Fruit fly (Drosophila melanogaster) whole organism, embryonic: Measurements from ENCODE around the gene PhKgamma.

ENCODE experiments used
- Aef1 ChIP-seq: fragments of 200-800 bp; sonication (Bioruptor generic); IDR thresholded peaks from 3 replicates; pipeline ENCODE4 v1.3.6; 2022; ENCODE audit warnings: missing biosample characterization, missing genetic modification characterization
- CG10431 ChIP-seq: fragments of 200-800 bp; sonication (Bioruptor generic); optimal IDR thresholded peaks from 3 replicates; lab custom pipeline; 2018; ENCODE audit warnings: missing biosample characterization, mild to moderate bottlenecking, missing genetic modification characterization
- CG10565 ChIP-seq: fragments of 200-800 bp; sonication (Bioruptor generic); optimal IDR thresholded peaks from 3 replicates; lab custom pipeline; 2016; ENCODE audit warnings: missing biosample characterization, mild to moderate bottlenecking, missing genetic modification characterization
- CG11696 ChIP-seq: fragments of 200-800 bp; sonication (Bioruptor generic); IDR thresholded peaks from 2 replicates; pipeline ENCODE4 v1.3.6; 2022; ENCODE audit warnings: missing biosample characterization, missing genetic modification characterization
- CG12744 ChIP-seq: fragments of 200-800 bp; sonication (Bioruptor generic); optimal IDR thresholded peaks from 2 replicates; lab custom pipeline; 2016; ENCODE audit warnings: missing biosample characterization, missing genetic modification characterization
- CG14014 ChIP-seq: fragments of 200-800 bp; sonication (Bioruptor generic); IDR thresholded peaks from 2 replicates; pipeline ENCODE4 v1.3.6; 2022; ENCODE audit warnings: missing biosample characterization, missing genetic modification characterization
- CG17802 ChIP-seq: fragments of 200-800 bp; sonication (Bioruptor generic); optimal IDR thresholded peaks from 2 replicates; lab custom pipeline; 2018; ENCODE audit warnings: missing biosample characterization, mild to moderate bottlenecking, missing genetic modification characterization, moderate library complexity
- CG17829 ChIP-seq: fragments of 200-800 bp; optimal IDR thresholded peaks from 2 replicates; lab custom pipeline; 2019; ENCODE audit warnings: missing biosample characterization, mild to moderate bottlenecking, missing genetic modification characterization, moderate library complexity
- CG30020 ChIP-seq: fragments of 200-800 bp; optimal IDR thresholded peaks from 2 replicates; lab custom pipeline; 2019; ENCODE audit warnings: missing biosample characterization, mild to moderate bottlenecking, missing genetic modification characterization, moderate library complexity
- CG5180 ChIP-seq: fragments of 200-800 bp; sonication (Bioruptor generic); optimal IDR thresholded peaks from 3 replicates; lab custom pipeline; 2017; ENCODE audit warnings: missing biosample characterization, missing genetic modification characterization, mild to moderate bottlenecking, moderate library complexity, missing genetic modification reagents
- CG6791 ChIP-seq: fragments of 200-800 bp; sonication (Bioruptor generic); IDR thresholded peaks from 3 replicates; pipeline ENCODE4 v1.3.6; 2022; ENCODE audit warnings: missing biosample characterization, missing genetic modification characterization; ENCODE audit not compliant: partially characterized antibody
- CG8944 ChIP-seq: fragments of 200-800 bp; sonication (Bioruptor generic); optimal IDR thresholded peaks from 3 replicates; lab custom pipeline; 2016; ENCODE audit warnings: missing biosample characterization, missing genetic modification characterization
- D ChIP-seq, 2 experiments: fragments of 200-800 bp in 1 of 2; fragments of >200 bp in 1 of 2; sonication (Bioruptor generic) in 1 of 2; optimal IDR thresholded peaks; 2 replicates in 1 of 2; 3 replicates in 1 of 2; lab custom pipeline; 2017; ENCODE audit warnings: mild to moderate bottlenecking in 1 of 2, missing biosample characterization in 1 of 2, missing genetic modification characterization in 1 of 2, missing genetic modification reagents in 1 of 2
- D19A ChIP-seq: fragments of 200-800 bp; optimal IDR thresholded peaks from 3 replicates; lab custom pipeline; 2019; ENCODE audit warnings: missing biosample characterization, mild to moderate bottlenecking, missing genetic modification characterization, moderate library complexity
- Deaf1 ChIP-seq: fragments of 200-800 bp; optimal IDR thresholded peaks from 3 replicates; lab custom pipeline; 2019; ENCODE audit warnings: missing biosample characterization, mild to moderate bottlenecking, missing genetic modification characterization, moderate library complexity
- Dref ChIP-seq: fragments of 200-800 bp; sonication (Bioruptor generic); IDR thresholded peaks from 2 replicates; pipeline ENCODE4 v1.3.6; 2022; ENCODE audit warnings: missing biosample characterization, missing genetic modification characterization
- H15 ChIP-seq: fragments of 200-800 bp; sonication (Bioruptor generic); IDR thresholded peaks from 3 replicates; pipeline ENCODE4 v1.3.6; 2022; ENCODE audit warnings: missing biosample characterization, missing genetic modification characterization
- HmgZ ChIP-seq: fragments of 200-800 bp; sonication (Bioruptor generic); optimal IDR thresholded peaks from 2 replicates; lab custom pipeline; 2018; ENCODE audit warnings: missing biosample characterization, mild to moderate bottlenecking, missing genetic modification characterization
- Hr39 ChIP-seq: fragments of >200 bp; optimal IDR thresholded peaks from 2 replicates; lab custom pipeline; 2017
- Myb ChIP-seq: fragments of 200-800 bp; sonication (Bioruptor generic); optimal IDR thresholded peaks from 2 replicates; lab custom pipeline; 2016; ENCODE audit warnings: missing biosample characterization, missing genetic modification characterization
- NC2α ChIP-seq: fragments of 200-800 bp; sonication (Bioruptor generic); optimal IDR thresholded peaks from 2 replicates; lab custom pipeline; 2016; ENCODE audit warnings: missing biosample characterization, missing genetic modification characterization
- NK7.1 ChIP-seq: fragments of 200-800 bp; sonication (Bioruptor generic); optimal IDR thresholded peaks from 3 replicates; lab custom pipeline; 2016; ENCODE audit warnings: missing biosample characterization, missing genetic modification characterization
- Nf-YB ChIP-seq: fragments of 200-800 bp; sonication (Bioruptor generic); optimal IDR thresholded peaks from 3 replicates; lab custom pipeline; 2019; ENCODE audit warnings: missing biosample characterization, mild to moderate bottlenecking, missing genetic modification characterization, moderate library complexity
- Rfx ChIP-seq: fragments of 200-800 bp; sonication (Bioruptor generic); IDR thresholded peaks from 2 replicates; pipeline ENCODE4 v1.3.6; 2022; ENCODE audit warnings: missing biosample characterization, missing genetic modification characterization
- Ssrp ChIP-seq: fragments of 200-800 bp; sonication (Bioruptor generic); optimal IDR thresholded peaks from 2 replicates; lab custom pipeline; 2018; ENCODE audit warnings: missing biosample characterization, mild to moderate bottlenecking, missing genetic modification characterization, moderate library complexity
- Stat92E ChIP-seq, 3 experiments: fragments of >200 bp in 2 of 3; fragments of 200-800 bp in 1 of 3; sonication (Bioruptor generic) in 1 of 3; optimal IDR thresholded peaks; 2 replicates each; lab custom pipeline; 2017 to 2019; ENCODE audit warnings: missing biosample characterization in 3 of 3, missing genetic modification characterization in 3 of 3, mild to moderate bottlenecking in 1 of 3, moderate library complexity in 1 of 3
- Xbp1 ChIP-seq: fragments of 200-800 bp; sonication (Bioruptor generic); optimal IDR thresholded peaks from 3 replicates; lab custom pipeline; 2016; ENCODE audit warnings: missing biosample characterization, mild to moderate bottlenecking, missing genetic modification characterization
- ash1 ChIP-seq: fragments of 200-800 bp; sonication (Bioruptor generic); optimal IDR thresholded peaks from 2 replicates; lab custom pipeline; 2018; ENCODE audit warnings: missing biosample characterization, mild to moderate bottlenecking, missing genetic modification characterization
- az2 ChIP-seq: fragments of 200-800 bp; sonication (Bioruptor generic); optimal IDR thresholded peaks from 3 replicates; lab custom pipeline; 2016; ENCODE audit warnings: missing biosample characterization, missing genetic modification characterization
- cg ChIP-seq: fragments of 200-800 bp; sonication (Bioruptor generic); optimal IDR thresholded peaks from 3 replicates; lab custom pipeline; 2019; ENCODE audit warnings: missing biosample characterization, mild to moderate bottlenecking, missing genetic modification characterization, moderate library complexity
- corto ChIP-seq: fragments of 200-800 bp; sonication (Bioruptor generic); optimal IDR thresholded peaks from 2 replicates; lab custom pipeline; 2016; ENCODE audit warnings: missing biosample characterization, mild to moderate bottlenecking, missing genetic modification characterization, moderate library complexity
- dmrt11E ChIP-seq: fragments of 200-800 bp; sonication (Bioruptor generic); optimal IDR thresholded peaks from 3 replicates; lab custom pipeline; 2018; ENCODE audit warnings: missing biosample characterization, mild to moderate bottlenecking, missing genetic modification characterization, moderate library complexity
- ems ChIP-seq: fragments of 200-800 bp; sonication (Bioruptor generic); optimal IDR thresholded peaks from 3 replicates; lab custom pipeline; 2016; ENCODE audit warnings: missing biosample characterization, missing genetic modification characterization
- esg ChIP-seq: fragments of 200-800 bp; sonication (Bioruptor generic); conservative IDR thresholded peaks from 2 replicates; pipeline ENCODE4 v1.3.6; 2022; ENCODE audit warnings: missing biosample characterization, missing genetic modification characterization
- grau ChIP-seq: fragments of 200-800 bp; optimal IDR thresholded peaks from 3 replicates; lab custom pipeline; 2019; ENCODE audit warnings: missing biosample characterization, mild to moderate bottlenecking, missing genetic modification characterization, moderate library complexity
- gsb ChIP-seq: fragments of 200-800 bp; sonication (Bioruptor generic); IDR thresholded peaks from 2 replicates; pipeline ENCODE4 v1.3.6; 2022; ENCODE audit warnings: missing biosample characterization, missing genetic modification characterization
- p53 ChIP-seq: fragments of 200-800 bp; sonication (Bioruptor generic); optimal IDR thresholded peaks from 2 replicates; lab custom pipeline; 2016; ENCODE audit warnings: missing biosample characterization, missing genetic modification characterization
- pho ChIP-seq: fragments of 200-800 bp; sonication (Bioruptor generic); optimal IDR thresholded peaks from 2 replicates; lab custom pipeline; 2016; ENCODE audit warnings: missing biosample characterization, missing genetic modification characterization
- pzg ChIP-seq: fragments of 200-800 bp; sonication (Bioruptor generic); optimal IDR thresholded peaks from 3 replicates; lab custom pipeline; 2018; ENCODE audit warnings: missing biosample characterization, mild to moderate bottlenecking, missing genetic modification characterization, moderate library complexity
- slbo ChIP-seq: fragments of 200-800 bp; sonication (Bioruptor generic); IDR thresholded peaks from 2 replicates; pipeline ENCODE4 v1.3.6; 2022; ENCODE audit warnings: missing biosample characterization, missing genetic modification characterization
- slou ChIP-seq: fragments of 200-800 bp; sonication (Bioruptor generic); optimal IDR thresholded peaks from 3 replicates; lab custom pipeline; 2016; ENCODE audit warnings: missing biosample characterization, missing genetic modification characterization
- sob ChIP-seq: fragments of 200-800 bp; sonication (Bioruptor generic); IDR thresholded peaks from 2 replicates; pipeline ENCODE4 v1.3.6; 2022; ENCODE audit warnings: missing biosample characterization, missing genetic modification characterization
- trh ChIP-seq: fragments of 200-800 bp; sonication (Bioruptor generic); optimal IDR thresholded peaks from 2 replicates; lab custom pipeline; 2016; ENCODE audit warnings: missing biosample characterization, missing genetic modification characterization
- vvl ChIP-seq: fragments of 200-800 bp; sonication (Bioruptor generic); IDR thresholded peaks from 2 replicates; pipeline ENCODE4 v1.3.6; 2022; ENCODE audit warnings: missing biosample characterization, missing genetic modification characterization

Gene PhKgamma

dm6 chrX:11720138-11720537, 25.2 kb downstream of the PhKgamma start, which contains the start of gene Tango10 (continued):
- TF ChIP-seq CG11696 (GFP tag; lab: Robert Waterston, UW) (no peak), slou (GFP tag; lab: Kevin White, UChicago) (peak; percentile 4), CG17802 (tag; lab: Kevin White, UChicago) (no peak), Hr39 (lab: Kevin White, UChicago) (no peak), CG10565 (GFP tag; lab: Kevin White, UChicago) (no peak), Myb (GFP tag; lab: Kevin White, UChicago) (peak; percentile 61), Stat92E (GFP tag; optimal IDR thresholded peaks at IDR 0.05; lab: Kevin White, UChicago) (no peak), Aef1 (GFP tag; lab: Robert Waterston, UW) (peak; percentile 51), sob (GFP tag; lab: Robert Waterston, UW) (peak; percentile 61), trh (peak; percentile 7), HmgZ (tag; lab: Kevin White, UChicago) (peak; percentile 61), CG30020 (peak; percentile 64), gsb (GFP tag; lab: Robert Waterston, UW) (0 out of 2 replicates have a peak, but pooled peaks have one; percentile 21), pho (GFP tag; lab: Kevin White, UChicago) (peak; percentile 63), vvl (GFP tag; lab: Robert Waterston, UW) (peak; percentile 46; the same call in 1 of the 2 replicates), CG17829 (tag; lab: Kevin White, UChicago) (peak; percentile 26), CG10431 (no peak), Rfx (GFP tag; lab: Robert Waterston, UW) (peak; percentile 57; the same call in 1 of the 2 replicates), Nf-YB (no peak)
- TF ChIP-seq, all 482 proteins: peak for 241

DNA sequence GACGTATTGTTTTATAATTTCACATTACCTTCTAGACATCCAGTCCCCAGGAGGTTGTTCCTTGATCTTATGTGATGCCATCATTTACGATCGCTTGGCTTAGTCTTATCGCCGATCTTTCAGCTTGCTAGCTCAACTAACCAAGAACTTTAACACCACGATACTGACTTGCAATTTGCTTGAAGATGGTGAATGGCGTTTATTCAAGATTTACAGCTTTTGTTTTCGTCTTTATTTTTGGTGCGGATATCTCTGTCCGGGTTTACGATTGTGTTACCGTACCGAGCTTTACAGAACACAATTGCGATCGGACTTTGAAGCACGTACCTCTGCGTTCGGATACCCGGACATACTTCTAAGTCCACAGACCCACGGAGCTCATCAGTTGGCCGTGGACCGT, 29.0 kb downstream of the PhKgamma start, which contains the start of gene CG15221:
Gene CG15221, plus strand, starts transcription at position 301 of the 400 bp plus-strand sequence.
- no peak for TF ChIP-seq CG12744 (GFP tag; lab: Kevin White, UChicago)
- TF ChIP-seq Xbp1, result no peak

dm6 chrX:11728999-11729398, 34.1 kb downstream of the PhKgamma start, which contains the start of gene inaF-D:
inaF-D (minus strand) TSS chrX:11729099.
- TF ChIP-seq NK7.1 (GFP tag; lab: Kevin White, UChicago) (no peak), Xbp1 (no peak), Deaf1 (tag; lab: Kevin White, UChicago) (peak; percentile 77), vvl (GFP tag; lab: Robert Waterston, UW) (0 out of 2 replicates have a peak, but pooled peaks have one; percentile 31)

DNA sequence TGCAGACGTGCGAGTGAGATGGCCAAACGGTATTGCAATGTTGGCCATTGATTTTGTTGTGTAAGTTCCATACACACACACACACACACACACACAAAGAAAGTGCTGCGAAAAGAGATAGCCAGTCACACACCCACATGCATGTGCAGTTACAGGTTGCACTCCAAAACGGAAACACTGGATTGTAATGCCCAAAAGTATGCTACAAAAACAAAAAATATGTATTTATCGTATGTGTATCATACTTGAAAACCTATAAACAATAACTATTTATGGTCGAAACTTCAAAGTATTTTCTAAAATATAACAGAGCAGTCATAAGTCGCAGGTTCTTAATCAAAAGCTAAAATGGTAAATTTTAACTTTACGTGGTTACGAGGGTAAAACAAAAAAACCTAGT, 35.1 kb downstream of the PhKgamma start:
- TF ChIP-seq Nf-YB, result peak; percentile 19
- peak; percentile 33 for TF ChIP-seq cg (GFP tag; lab: Kevin White, UChicago)
- TF ChIP-seq D (optimal IDR thresholded peaks at IDR 0.05; lab: Kevin White, UChicago), result no peak
- TF ChIP-seq D (GFP tag; optimal IDR thresholded peaks at IDR 0.05; lab: Kevin White, UChicago), result no peak
- peak; percentile 12 for TF ChIP-seq grau (tag; lab: Kevin White, UChicago)

dm6 chrX:11731665-11732064, 36.7 kb downstream of the PhKgamma start, which contains the start of gene inaF-C:
inaF-C (minus strand) TSS chrX:11731765.
- TF ChIP-seq CG6791 (GFP tag; lab: Robert Waterston, UW) (no peak), CG8944 (GFP tag; lab: Kevin White, UChicago) (no peak), p53 (GFP tag; lab: Kevin White, UChicago) (no peak), ems (GFP tag; lab: Kevin White, UChicago) (no peak), dmrt11E (tag; lab: Kevin White, UChicago) (no peak), D19A (tag; lab: Kevin White, UChicago) (no peak), esg (GFP tag; lab: Robert Waterston, UW) (no peak), NC2α (no peak), CG5180 (no peak), az2 (GFP tag; lab: Kevin White, UChicago) (no peak), H15 (GFP tag; lab: Robert Waterston, UW) (no peak), Ssrp (tag; lab: Kevin White, UChicago) (no peak), CG12744 (GFP tag; lab: Kevin White, UChicago) (no peak), Dref (no peak), ash1 (GFP tag; lab: Kevin White, UChicago) (no peak), CG14014 (no peak), pzg (GFP tag; lab: Kevin White, UChicago) (no peak), slbo (GFP tag; lab: Robert Waterston, UW) (no peak), corto (GFP tag; lab: Kevin White, UChicago) (no peak)
